Worm (Caenorhabditis elegans): ENCODE measurements around the gene cdf-2.

- TF ChIP-seq mdl-1 (tag; optimal IDR thresholded peaks at IDR 0.05) (no peak), egl-27 (tag; optimal IDR thresholded peaks at IDR 0.05) (no peak)
Observed at ce11 chrX:12478465-12478864, 11.7 kb upstream of the cdf-2 start.

Measured in whole organism, L1 larva.